Fruit fly (Drosophila melanogaster): ENCODE measurements around the gene CG15332.

DNA sequence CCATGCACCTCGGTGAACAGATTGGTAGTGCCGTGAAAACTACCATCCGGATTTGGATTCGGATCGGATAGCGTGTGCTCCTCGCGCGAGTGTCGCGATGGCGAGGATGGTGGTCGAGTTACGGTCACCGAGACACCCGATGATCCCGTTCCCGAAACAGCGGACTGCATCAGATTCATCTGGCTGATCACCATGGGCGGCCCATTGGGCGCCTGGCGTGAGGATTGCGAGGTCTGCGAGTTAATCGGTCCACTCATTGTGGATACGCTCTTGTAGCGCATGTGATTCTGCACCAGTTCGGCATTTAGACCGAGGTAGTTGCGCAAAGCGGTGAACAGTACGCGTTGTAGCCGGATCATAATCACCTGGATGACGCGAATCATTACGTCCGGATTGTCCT, 7.9 kb upstream of the CG15332 start, which contains the start of gene sn:
- TF ChIP-seq EcR (GFP tag; optimal IDR thresholded peaks at IDR 0.05) = no peak
- TF ChIP-seq Dll (optimal IDR thresholded peaks at IDR 0.05) = no peak
- no peak for TF ChIP-seq CG8478 (optimal IDR thresholded peaks at IDR 0.05)
- no peak for TF ChIP-seq pan (optimal IDR thresholded peaks at IDR 0.05)
- TF ChIP-seq usp (GFP tag; optimal IDR thresholded peaks at IDR 0.05) = no peak

Measured in whole organism.